Fruit fly (Drosophila melanogaster) S2 (cell line): ENCODE results near the gene CG7551.

Experiments used
- CG8478 ChIP-seq: fragments of >200 bp; optimal IDR thresholded peaks from 2 replicates; lab custom pipeline; 2018
- CTCF ChIP-seq, 2 experiments: fragments of >200 bp; optimal IDR thresholded peaks; 2 replicates each; lab custom pipeline; 2018

DNA sequence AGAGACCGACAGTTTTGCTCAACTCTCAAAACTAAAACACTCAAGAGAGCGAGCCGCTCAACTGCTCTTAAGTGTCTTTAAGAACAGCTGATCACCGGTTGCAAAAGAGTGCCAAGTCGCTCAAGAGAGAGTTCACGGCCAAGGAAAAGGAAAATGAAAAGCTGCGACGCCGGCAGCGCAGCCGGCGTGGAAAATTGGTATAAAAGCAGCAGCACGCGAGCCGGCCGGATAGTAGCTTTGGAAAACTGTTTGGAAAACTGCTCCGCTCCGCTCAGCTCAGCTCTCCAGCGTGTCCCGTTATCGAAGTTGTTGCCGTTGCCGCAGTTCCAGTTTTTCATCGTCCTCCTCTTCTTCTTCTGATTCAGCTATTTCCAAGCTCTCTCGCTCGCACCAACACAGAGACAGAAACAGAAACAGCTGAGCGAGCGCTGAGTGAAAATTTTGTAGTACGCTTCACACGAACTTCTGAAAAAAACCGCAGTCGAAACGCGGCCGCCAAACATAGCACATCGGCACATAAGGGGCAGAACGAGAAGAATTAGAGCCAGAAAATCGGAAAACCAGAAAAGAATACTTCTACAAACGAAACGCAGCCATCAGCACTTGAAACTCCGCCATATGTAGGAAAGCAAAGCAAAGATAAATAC lies 29.2 kb downstream of the CG7551 start, which contains the start of gene chrb:
- TF ChIP-seq CTCF (optimal IDR thresholded peaks at IDR 0.05; lab: Kevin White, UChicago), result no peak
- no peak for TF ChIP-seq CG8478
